Fruit fly (Drosophila melanogaster): ENCODE data around the gene SK.

- TF ChIP-seq psq (optimal IDR thresholded peaks at IDR 0.05): no peak
- TF ChIP-seq pan (optimal IDR thresholded peaks at IDR 0.05): no peak
- no peak for TF ChIP-seq CG8478 (optimal IDR thresholded peaks at IDR 0.05)
- no peak for TF ChIP-seq usp (GFP tag; optimal IDR thresholded peaks at IDR 0.05)
Measured at dm6 chrX:5364031-5364430, 24.0 kb downstream of the SK start.
